In genomic region chrIII:13215682-13216081, ce11 we compare ENCODE assay signal across 5 worm cellular contexts.
TF ChIP-seq lines count a peak whose summit lies in the region.

No protein-coding gene starts in this region.

TF ChIP-seq in whole organism, L1 larva, 84 proteins besides CTCF, POLR2A, EP300 and RAD21:
- TF ChIP-seq ces-1 (GFP tag; optimal IDR thresholded peaks at IDR 0.05; lab: Kevin White, UChicago) (no peak), lsy-2 (tag; optimal IDR thresholded peaks at IDR 0.05; lab: Kevin White, UChicago) (peak in 1 of 2 experiments; percentile 27), efl-1 (optimal IDR thresholded peaks at IDR 0.05; lab: Kevin White, UChicago) (peak in 1 of 2 experiments; percentile 8), efl-1 (GFP tag; optimal IDR thresholded peaks at IDR 0.05 in 1 of 2; lab: Kevin White, UChicago) (no peak), snu-23 (GFP tag; optimal IDR thresholded peaks at IDR 0.05; lab: Kevin White, UChicago) (no peak), ceh-82 (tag; optimal IDR thresholded peaks at IDR 0.05; lab: Kevin White, UChicago) (peak in 1 of 3 experiments; percentile 14), alr-1 (tag; optimal IDR thresholded peaks at IDR 0.05; lab: Kevin White, UChicago; ENCODE audit: borderline replicate concordance) (no peak), blmp-1 (tag; optimal IDR thresholded peaks at IDR 0.05; lab: Kevin White, UChicago) (peak; percentile 99), skn-1 (tag; optimal IDR thresholded peaks at IDR 0.05; lab: Kevin White, UChicago) (peak; percentile 17)

TF ChIP-seq in whole organism, L2 larva, 48 proteins besides CTCF, POLR2A, EP300 and RAD21:
- TF ChIP-seq gmeb-1 (tag; optimal IDR thresholded peaks at IDR 0.05; lab: Kevin White, UChicago) (no peak), fos-1 (tag; optimal IDR thresholded peaks at IDR 0.05; lab: Kevin White, UChicago) (no peak), aly-2 (tag; optimal IDR thresholded peaks at IDR 0.05; lab: Kevin White, UChicago) (no peak), mbf-1 (tag; optimal IDR thresholded peaks at IDR 0.05; lab: Kevin White, UChicago) (no peak), ceh-16 (tag; optimal IDR thresholded peaks at IDR 0.05; lab: Kevin White, UChicago) (no peak), nhr-11 (tag; optimal IDR thresholded peaks at IDR 0.05; lab: Kevin White, UChicago) (no peak), dmd-4 (tag; optimal IDR thresholded peaks at IDR 0.05; lab: Kevin White, UChicago) (no peak), C34F6.9 (tag; optimal IDR thresholded peaks at IDR 0.05; lab: Kevin White, UChicago) (peak; percentile 41), blmp-1 (tag; optimal IDR thresholded peaks at IDR 0.05; lab: Kevin White, UChicago; ENCODE audit: insufficient read depth) (peak; percentile 58), sem-4 (tag; optimal IDR thresholded peaks at IDR 0.05; lab: Kevin White, UChicago) (peak; percentile 29), unc-55 (GFP tag; optimal IDR thresholded peaks at IDR 0.05; lab: Kevin White, UChicago) (peak; percentile 66), nhr-23 (tag; optimal IDR thresholded peaks at IDR 0.05; lab: Kevin White, UChicago) (no peak)

TF ChIP-seq in whole organism, L3 larva, 47 proteins besides CTCF, POLR2A, EP300 and RAD21:
- TF ChIP-seq nfya-1 (tag; optimal IDR thresholded peaks at IDR 0.05; lab: Kevin White, UChicago; ENCODE audit: insufficient read depth) (peak; percentile 38), nhr-23 (tag; optimal IDR thresholded peaks at IDR 0.05; lab: Kevin White, UChicago) (peak; percentile 30), nhr-12 (tag; optimal IDR thresholded peaks at IDR 0.05; lab: Kevin White, UChicago) (no peak), hmg-11 (tag; optimal IDR thresholded peaks at IDR 0.05; lab: Kevin White, UChicago) (peak; percentile 12)
TF ChIP-seq in whole organism, L3 larva: peak in this region for 3.

TF ChIP-seq in whole organism, late embryonic, 69 proteins besides CTCF, POLR2A, EP300 and RAD21:
- TF ChIP-seq C08G9.2 (tag; optimal IDR thresholded peaks at IDR 0.05; lab: Kevin White, UChicago), result no peak
- peak; percentile 10 for TF ChIP-seq unc-42 (tag; optimal IDR thresholded peaks at IDR 0.05; lab: Kevin White, UChicago)

TF ChIP-seq in whole organism, mixed stage, embryonic, 35 proteins besides CTCF, POLR2A, EP300 and RAD21:
- TF ChIP-seq ham-2 (GFP tag; optimal IDR thresholded peaks at IDR 0.05; lab: Kevin White, UChicago) (no peak), pha-4 (tag; optimal IDR thresholded peaks at IDR 0.05; lab: Kevin White, UChicago) (no peak), lin-32 (GFP tag; optimal IDR thresholded peaks at IDR 0.05; lab: Kevin White, UChicago) (no peak), unc-39 (tag; optimal IDR thresholded peaks at IDR 0.05; lab: Kevin White, UChicago) (no peak), bed-3 (GFP tag; optimal IDR thresholded peaks at IDR 0.05; lab: Kevin White, UChicago) (no peak), blmp-1 (tag; optimal IDR thresholded peaks at IDR 0.05; lab: Kevin White, UChicago) (peak; percentile 23), hlh-1 (tag; optimal IDR thresholded peaks at IDR 0.05; lab: Kevin White, UChicago) (no peak), nhr-28 (tag; optimal IDR thresholded peaks at IDR 0.05; lab: Kevin White, UChicago) (no peak), ztf-11 (tag; optimal IDR thresholded peaks at IDR 0.05; lab: Kevin White, UChicago) (no peak), nhr-12 (tag; optimal IDR thresholded peaks at IDR 0.05; lab: Kevin White, UChicago) (no peak), sptf-1 (tag; optimal IDR thresholded peaks at IDR 0.05; lab: Kevin White, UChicago) (no peak), cnd-1 (tag; optimal IDR thresholded peaks at IDR 0.05; lab: Kevin White, UChicago) (no peak), ces-1 (GFP tag; optimal IDR thresholded peaks at IDR 0.05; lab: Kevin White, UChicago) (peak; percentile 45), nhr-76 (tag; optimal IDR thresholded peaks at IDR 0.05; lab: Kevin White, UChicago) (no peak), M03D4.4 (tag; optimal IDR thresholded peaks at IDR 0.05; lab: Kevin White, UChicago) (no peak), lin-13 (tag; optimal IDR thresholded peaks at IDR 0.05; lab: Kevin White, UChicago) (no peak)
